Worm (Caenorhabditis elegans) whole organism, early embryonic: Measurements from ENCODE around the gene C16B8.3.

ENCODE experiments used
- B0310.2 ChIP-seq: sonication (generic microtip); optimal IDR thresholded peaks from 2 replicates; lab custom pipeline; 2016; ENCODE audit warnings: mild to moderate bottlenecking, missing genetic modification characterization, missing compliant biosample characterization
- F13C5.2 ChIP-seq: sonication (generic microtip); optimal IDR thresholded peaks from 2 replicates; lab custom pipeline; 2017; ENCODE audit warnings: mild to moderate bottlenecking, missing genetic modification characterization, inconsistent platforms, missing compliant biosample characterization
- aly-1 ChIP-seq: sonication (generic microtip); optimal IDR thresholded peaks from 2 replicates; lab custom pipeline; 2016; ENCODE audit warnings: missing genetic modification characterization, missing compliant biosample characterization
- ama-1 ChIP-seq: fragments of 150-350 bp; optimal IDR thresholded peaks from 2 replicates; lab custom pipeline; 2014
- ceh-13 ChIP-seq: fragments of 200-800 bp; sonication (Bioruptor generic); optimal IDR thresholded peaks from 2 replicates; lab custom pipeline; 2018; ENCODE audit warnings: mild to moderate bottlenecking, missing genetic modification characterization, missing compliant biosample characterization
- ceh-36 ChIP-seq: sonication (generic microtip); optimal IDR thresholded peaks from 2 replicates; lab custom pipeline; 2016; ENCODE audit warnings: missing genetic modification characterization, inconsistent platforms, missing compliant biosample characterization
- ets-7 ChIP-seq: sonication (generic microtip); optimal IDR thresholded peaks from 2 replicates; lab custom pipeline; 2016; ENCODE audit warnings: missing genotype, missing genetic modification characterization, missing compliant biosample characterization
- flt-1 ChIP-seq: fragments of 200-800 bp; sonication (Bioruptor generic); IDR thresholded peaks from 2 replicates; pipeline ENCODE4 v1.3.6; 2022; ENCODE audit warnings: missing genetic modification characterization, missing compliant biosample characterization
- hmbx-1 ChIP-seq: sonication (generic microtip); optimal IDR thresholded peaks from 2 replicates; lab custom pipeline; 2016; ENCODE audit warnings: mild to moderate bottlenecking, missing genetic modification characterization, missing compliant biosample characterization
- hmg-4 ChIP-seq: fragments of 200-800 bp; sonication (Bioruptor generic); optimal IDR thresholded peaks from 2 replicates; lab custom pipeline; 2018; ENCODE audit warnings: mild to moderate bottlenecking, missing genetic modification characterization, missing compliant biosample characterization
- hnd-1 ChIP-seq: sonication (generic microtip); optimal IDR thresholded peaks from 2 replicates; lab custom pipeline; 2016; ENCODE audit warnings: missing genetic modification characterization, missing compliant biosample characterization
- pes-1 ChIP-seq: fragments of 200-800 bp; sonication (Bioruptor generic); IDR thresholded peaks from 2 replicates; pipeline ENCODE4 v1.3.6; 2022; ENCODE audit warnings: missing genetic modification reagents, missing genetic modification characterization, missing compliant biosample characterization
- scrt-1 ChIP-seq: fragments of 200-800 bp; sonication (Bioruptor generic); IDR thresholded peaks from 2 replicates; pipeline ENCODE4 v1.3.6; 2022; ENCODE audit warnings: missing genetic modification characterization, missing compliant biosample characterization
- sea-1 ChIP-seq: fragments of 200-800 bp; sonication (Bioruptor generic); conservative IDR thresholded peaks from 2 replicates; pipeline ENCODE4 v1.3.6; 2022; ENCODE audit warnings: missing genetic modification characterization, missing compliant biosample characterization
- tbx-11 ChIP-seq: fragments of 200-800 bp; sonication (Bioruptor generic); IDR thresholded peaks from 2 replicates; pipeline ENCODE4 v1.3.6; 2022; ENCODE audit warnings: missing genetic modification characterization, missing compliant biosample characterization
- tbx-37 ChIP-seq: fragments of 200-800 bp; sonication (Bioruptor generic); conservative IDR thresholded peaks from 2 replicates; pipeline ENCODE4 v1.3.6; 2022; ENCODE audit warnings: missing genetic modification reagents, missing genetic modification characterization, missing compliant biosample characterization
- tra-4 ChIP-seq: sonication (generic microtip); optimal IDR thresholded peaks from 2 replicates; lab custom pipeline; 2017; ENCODE audit warnings: missing genetic modification characterization, missing compliant biosample characterization

Gene C16B8.3

ce11 chrX:3988575-3988974 lies 20.1 kb upstream of the C16B8.3 start:
- TF ChIP-seq B0310.2 = no peak
- TF ChIP-seq ceh-36 = no peak
- no peak for TF ChIP-seq tra-4 (tag; lab: Kevin White, UChicago)
- no peak for TF ChIP-seq F13C5.2
- no peak for TF ChIP-seq tbx-11 (GFP tag; lab: Robert Waterston, UW)
- TF ChIP-seq flt-1 (GFP tag; lab: Robert Waterston, UW) = no peak
- no peak for TF ChIP-seq hnd-1 (tag; lab: Kevin White, UChicago)
- TF ChIP-seq sea-1 (GFP tag; lab: Robert Waterston, UW) = no peak
- no peak for TF ChIP-seq hmg-4 (GFP tag; lab: Kevin White, UChicago)

DNA sequence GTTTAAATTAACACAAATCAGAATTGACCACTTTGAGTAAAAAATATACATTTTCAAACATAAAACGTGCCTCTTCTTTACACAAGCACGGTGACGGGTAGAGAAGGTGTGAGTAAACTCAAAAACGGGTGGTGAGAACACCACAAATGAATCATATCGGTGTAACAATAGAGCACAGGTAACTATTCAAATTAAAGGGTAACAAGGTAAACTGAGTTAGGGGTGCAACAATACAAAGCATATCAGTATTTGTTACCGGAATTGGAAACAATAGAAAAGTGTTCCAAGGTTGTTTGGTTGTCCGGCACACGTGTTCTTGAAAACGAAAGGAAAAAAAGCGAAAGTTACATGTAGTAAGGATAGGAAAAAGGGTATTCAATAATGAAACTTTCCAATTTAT lies 13.9 kb upstream of the C16B8.3 start:
- no peak for TF ChIP-seq ets-7 (tag; lab: Kevin White, UChicago)

DNA sequence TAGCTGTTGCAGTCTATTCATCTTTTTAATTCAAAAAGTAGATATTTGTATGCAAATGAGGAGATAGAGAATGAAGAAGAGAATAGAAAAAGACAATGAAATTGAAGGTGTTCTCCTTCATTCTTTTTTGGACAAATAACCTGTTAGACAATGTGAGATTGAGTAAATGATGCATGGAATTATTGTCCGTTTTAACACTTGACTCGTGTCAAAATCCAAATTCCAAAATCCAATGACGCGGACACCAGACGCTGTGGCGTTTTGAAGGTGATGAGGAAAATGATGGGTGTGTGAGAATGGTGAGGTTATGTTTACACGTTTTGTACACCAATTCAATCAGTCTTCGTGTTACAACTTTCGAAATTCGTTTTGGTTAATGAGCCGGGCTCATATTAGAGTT lies 10.7 kb upstream of the C16B8.3 start:
- TF ChIP-seq flt-1 (GFP tag; lab: Robert Waterston, UW) = no peak

DNA sequence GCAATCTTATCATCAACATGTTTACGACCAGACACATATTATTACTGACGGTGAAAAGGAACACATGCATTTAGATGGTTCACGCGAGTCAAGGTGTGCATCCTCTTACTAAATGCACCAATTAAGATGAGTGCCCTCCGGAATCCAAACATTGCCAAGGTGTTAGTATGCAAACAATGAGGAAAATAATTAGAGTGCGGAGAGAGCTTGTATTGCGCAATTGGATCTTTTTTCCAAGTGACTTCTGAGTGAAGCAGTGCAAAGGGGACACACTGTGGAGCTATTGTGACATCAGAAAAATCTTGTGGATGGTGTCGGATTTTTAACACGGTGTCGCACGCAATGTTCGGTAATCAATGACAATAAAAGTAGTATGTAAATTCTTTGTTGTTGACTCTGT lies 8.8 kb upstream of the C16B8.3 start:
- TF ChIP-seq tbx-37 (no peak), hmbx-1 (no peak), tbx-11 (GFP tag; lab: Robert Waterston, UW) (no peak), ets-7 (tag; lab: Kevin White, UChicago) (no peak), ceh-13 (GFP tag; lab: Kevin White, UChicago) (no peak), ceh-36 (no peak), aly-1 (no peak), F13C5.2 (no peak), tra-4 (tag; lab: Kevin White, UChicago) (no peak), sea-1 (GFP tag; lab: Robert Waterston, UW) (no peak), hmg-4 (GFP tag; lab: Kevin White, UChicago) (no peak), flt-1 (GFP tag; lab: Robert Waterston, UW) (no peak), B0310.2 (no peak), pes-1 (GFP tag; lab: Robert Waterston, UW) (no peak), scrt-1 (no peak), hnd-1 (tag; lab: Kevin White, UChicago) (no peak), ama-1 (lab: Kevin White, UChicago) (no peak)

DNA sequence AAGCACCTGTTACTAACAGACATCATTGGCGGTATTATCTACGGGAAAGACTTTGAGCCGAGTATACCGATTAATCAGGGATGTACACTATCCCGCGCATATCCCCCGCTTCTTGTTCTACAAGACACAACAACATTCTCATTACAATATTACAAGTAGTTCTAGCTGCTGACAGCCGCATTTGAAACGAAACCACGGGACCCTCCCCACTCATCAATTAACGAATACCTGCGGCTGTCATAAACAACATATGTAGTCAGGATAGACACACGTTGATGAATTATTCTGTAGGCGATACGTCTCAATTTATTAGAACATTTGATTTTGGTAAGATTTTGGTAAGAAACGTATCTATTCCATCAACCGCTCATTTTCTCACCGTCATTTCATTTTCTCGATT lies 8.3 kb upstream of the C16B8.3 start:
- TF ChIP-seq hmbx-1 (no peak), tbx-37 (no peak), ceh-13 (GFP tag; lab: Kevin White, UChicago) (no peak)

DNA sequence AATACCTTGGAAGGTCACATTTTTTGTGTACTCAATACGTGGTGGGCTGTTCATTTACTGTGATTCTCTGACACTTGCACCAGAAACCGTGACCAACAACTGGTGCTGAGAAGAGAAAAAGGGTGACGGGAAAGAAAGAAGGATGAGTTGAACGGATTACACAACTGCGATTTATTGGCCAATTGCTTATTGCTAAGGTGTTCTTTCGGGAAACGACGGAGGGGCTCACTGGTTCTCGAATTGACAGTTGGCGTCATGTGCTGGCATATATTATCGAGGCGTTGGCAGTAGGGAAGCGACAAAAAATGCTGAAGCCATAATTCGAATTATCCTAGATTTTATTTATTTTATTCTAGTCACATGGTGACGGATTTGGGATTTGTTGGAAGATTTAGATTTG lies 5.7 kb upstream of the C16B8.3 start:
- TF ChIP-seq hnd-1 (tag; lab: Kevin White, UChicago) = no peak

ce11 chrX:3973534-3973933 lies 5.1 kb upstream of the C16B8.3 start, which contains the start of gene C16B8.4:
Gene C16B8.4, minus strand, starts transcription at chrX:3973634.
- TF ChIP-seq scrt-1 = no peak
- TF ChIP-seq ama-1 (lab: Kevin White, UChicago) = no peak
- no peak for TF ChIP-seq hmbx-1
- no peak for TF ChIP-seq ceh-13 (GFP tag; lab: Kevin White, UChicago)
- no peak for TF ChIP-seq flt-1 (GFP tag; lab: Robert Waterston, UW)
- no peak for TF ChIP-seq sea-1 (GFP tag; lab: Robert Waterston, UW)

- no peak for TF ChIP-seq tbx-37
- TF ChIP-seq sea-1 (GFP tag; lab: Robert Waterston, UW) = no peak
- TF ChIP-seq ets-7 (tag; lab: Kevin White, UChicago) = no peak
- TF ChIP-seq hnd-1 (tag; lab: Kevin White, UChicago) = no peak
- TF ChIP-seq flt-1 (GFP tag; lab: Robert Waterston, UW) = no peak
- no peak for TF ChIP-seq scrt-1
These were observed 2.4 kb upstream of the C16B8.3 start for ce11 chrX:3970786-3971185.

- TF ChIP-seq aly-1 (peak; percentile 92), pes-1 (GFP tag; lab: Robert Waterston, UW) (peak; percentile 96), B0310.2 (peak; percentile 83), hmg-4 (GFP tag; lab: Kevin White, UChicago) (peak; percentile 97), hmbx-1 (peak; percentile 77), ceh-13 (GFP tag; lab: Kevin White, UChicago) (peak; percentile 69), tbx-11 (GFP tag; lab: Robert Waterston, UW) (peak; percentile 96), scrt-1 (peak; percentile 90), hnd-1 (tag; lab: Kevin White, UChicago) (peak; percentile 80), ets-7 (tag; lab: Kevin White, UChicago) (peak; percentile 85), tra-4 (tag; lab: Kevin White, UChicago) (peak; percentile 71), ama-1 (lab: Kevin White, UChicago) (peak; percentile 72), F13C5.2 (peak; percentile 95), tbx-37 (peak; percentile 89), sea-1 (GFP tag; lab: Robert Waterston, UW) (peak; percentile 94), ceh-36 (peak; percentile 90), flt-1 (GFP tag; lab: Robert Waterston, UW) (peak; percentile 96)
These were observed 1.6 kb upstream of the C16B8.3 start for ce11 chrX:3969980-3970403.
